Worm (Caenorhabditis elegans): ENCODE results near the gene C14E2.3.
A peak's percentile ranks its signal among the peaks of the same experiment; 100 is the strongest.

Gene C14E2.3

DNA sequence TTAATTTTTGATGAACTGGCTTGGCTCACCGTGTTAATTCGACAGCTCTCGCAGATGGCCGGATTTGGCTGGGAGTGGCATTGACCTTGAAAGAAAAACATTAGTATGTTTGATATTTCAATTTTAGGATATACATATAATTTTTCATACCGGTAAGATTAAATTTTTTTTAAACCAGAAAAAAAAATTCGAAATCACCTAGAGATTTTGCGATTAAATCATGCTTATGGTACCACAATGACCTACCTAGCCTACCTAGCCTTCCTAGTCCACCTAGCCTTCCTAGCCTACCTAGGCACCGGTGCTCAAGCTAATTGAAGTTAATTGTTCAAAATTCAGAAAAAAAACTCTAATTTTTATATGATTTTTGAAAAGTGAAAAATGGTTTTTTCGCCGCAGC lies at the start of gene C14E2.3:
TSS of gene C14E2.3 (minus strand) at position 101 of the 400 bp plus-strand sequence.
- TF ChIP-seq ceh-16 (tag; optimal IDR thresholded peaks at IDR 0.05) (no peak), aly-2 (tag; optimal IDR thresholded peaks at IDR 0.05) (no peak), skn-1 (tag; optimal IDR thresholded peaks at IDR 0.05) (no peak), lsy-2 (tag; optimal IDR thresholded peaks at IDR 0.05) (no peak), C34F6.9 (tag; optimal IDR thresholded peaks at IDR 0.05) (no peak), elt-3 (tag; optimal IDR thresholded peaks at IDR 0.05) (no peak), lin-39 (tag; optimal IDR thresholded peaks at IDR 0.05) (no peak), nhr-12 (tag; optimal IDR thresholded peaks at IDR 0.05) (no peak), F13H6.1 (tag; optimal IDR thresholded peaks at IDR 0.05) (no peak), ztf-11 (tag; optimal IDR thresholded peaks at IDR 0.05) (no peak), nhr-10 (tag; optimal IDR thresholded peaks at IDR 0.05) (no peak), gmeb-1 (tag; optimal IDR thresholded peaks at IDR 0.05) (no peak), sem-4 (tag; optimal IDR thresholded peaks at IDR 0.05) (no peak), egl-27 (tag; optimal IDR thresholded peaks at IDR 0.05) (no peak), Y55F3AM.14 (GFP tag; optimal IDR thresholded peaks at IDR 0.05) (no peak), peb-1 (tag; optimal IDR thresholded peaks at IDR 0.05) (no peak), nhr-237 (tag; optimal IDR thresholded peaks at IDR 0.05) (no peak), fos-1 (tag; optimal IDR thresholded peaks at IDR 0.05) (no peak), sma-9 (GFP tag; optimal IDR thresholded peaks at IDR 0.05) (no peak), sma-9 (tag; optimal IDR thresholded peaks at IDR 0.05) (no peak)

DNA sequence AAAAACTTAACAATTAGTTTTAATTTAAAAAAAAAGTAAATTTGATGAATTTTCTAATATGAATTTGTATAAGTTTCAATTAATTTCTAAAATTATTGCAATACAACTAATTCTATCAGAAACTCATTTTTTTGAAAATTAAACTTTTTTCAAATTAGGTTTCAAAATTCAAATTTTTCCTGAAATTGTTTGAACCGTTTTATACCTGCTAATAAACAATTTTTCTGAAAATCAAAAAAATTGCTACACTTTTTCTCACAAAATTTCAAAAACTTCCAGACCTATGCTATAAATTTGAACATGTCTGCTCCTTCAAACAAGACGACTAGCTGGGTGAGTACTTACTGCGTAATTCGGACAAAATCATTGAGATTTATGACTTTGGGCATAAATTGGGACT lies 49.1 kb upstream of the C14E2.3 start, which contains the start of gene T26C11.8:
TSS of gene T26C11.8 (plus strand) at position 301 of the 400 bp plus-strand sequence.
- no peak for TF ChIP-seq sma-9 (GFP tag; optimal IDR thresholded peaks at IDR 0.05)
- no peak for TF ChIP-seq sma-9 (tag; optimal IDR thresholded peaks at IDR 0.05)
- no peak for TF ChIP-seq ztf-11 (tag; optimal IDR thresholded peaks at IDR 0.05)
- no peak for TF ChIP-seq snpc-4 (tag; optimal IDR thresholded peaks at IDR 0.05)
- no peak for TF ChIP-seq nhr-23 (tag; optimal IDR thresholded peaks at IDR 0.05)
- TF ChIP-seq crh-2 (tag; optimal IDR thresholded peaks at IDR 0.05): no peak
- no peak for TF ChIP-seq elt-3 (tag; optimal IDR thresholded peaks at IDR 0.05)

DNA sequence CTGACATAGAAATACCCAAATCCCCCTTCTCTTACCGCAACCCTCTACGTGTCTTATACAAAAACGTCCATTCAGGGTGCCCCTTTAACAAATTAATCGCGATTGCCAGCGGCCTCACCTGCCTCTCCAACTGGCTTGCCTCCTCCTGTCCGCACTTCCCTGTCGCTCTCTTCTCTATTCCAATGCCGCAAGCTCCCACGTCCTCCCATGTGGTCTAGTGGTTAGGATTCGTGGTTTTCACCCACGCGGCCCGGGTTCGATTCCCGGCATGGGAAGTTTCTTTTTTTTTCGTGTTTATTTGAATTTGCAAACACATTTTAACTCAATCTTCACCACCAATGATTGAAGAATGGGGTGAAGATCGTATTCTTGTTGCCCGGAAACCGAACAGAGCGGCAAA lies 47.3 kb upstream of the C14E2.3 start:
- TF ChIP-seq unc-55 (GFP tag; optimal IDR thresholded peaks at IDR 0.05) (peak; percentile 54), elt-3 (tag; optimal IDR thresholded peaks at IDR 0.05) (no peak), sem-4 (tag; optimal IDR thresholded peaks at IDR 0.05) (no peak), mab-5 (tag; optimal IDR thresholded peaks at IDR 0.05) (no peak), unc-62 (GFP tag; optimal IDR thresholded peaks at IDR 0.05) (no peak), Y55F3AM.14 (GFP tag; optimal IDR thresholded peaks at IDR 0.05) (no peak), peb-1 (tag; optimal IDR thresholded peaks at IDR 0.05) (no peak), nhr-25 (tag; optimal IDR thresholded peaks at IDR 0.05) (peak; percentile 10), dmd-4 (tag; optimal IDR thresholded peaks at IDR 0.05) (no peak), mbf-1 (tag; optimal IDR thresholded peaks at IDR 0.05) (no peak), nhr-11 (tag; optimal IDR thresholded peaks at IDR 0.05) (no peak), snpc-4 (tag; optimal IDR thresholded peaks at IDR 0.05) (no peak), nhr-10 (tag; optimal IDR thresholded peaks at IDR 0.05) (no peak), mdl-1 (tag; optimal IDR thresholded peaks at IDR 0.05) (peak in 1 of 2 experiments; percentile 17), gmeb-1 (tag; optimal IDR thresholded peaks at IDR 0.05) (peak; percentile 50), ZK546.5 (tag; optimal IDR thresholded peaks at IDR 0.05) (no peak), lin-39 (tag; optimal IDR thresholded peaks at IDR 0.05) (no peak), F13H6.1 (tag; optimal IDR thresholded peaks at IDR 0.05) (peak; percentile 31), alr-1 (tag; optimal IDR thresholded peaks at IDR 0.05) (no peak), elt-1 (tag; optimal IDR thresholded peaks at IDR 0.05) (no peak), skn-1 (tag; optimal IDR thresholded peaks at IDR 0.05) (no peak), ceh-82 (tag; optimal IDR thresholded peaks at IDR 0.05) (no peak), lsy-2 (tag; optimal IDR thresholded peaks at IDR 0.05) (peak in 1 of 2 experiments; percentile 62), R02D3.7 (tag; optimal IDR thresholded peaks at IDR 0.05) (no peak), aly-2 (tag; optimal IDR thresholded peaks at IDR 0.05) (no peak), lin-11 (tag; optimal IDR thresholded peaks at IDR 0.05) (peak; percentile 56), ceh-16 (tag; optimal IDR thresholded peaks at IDR 0.05) (peak; percentile 7), ama-1 (optimal IDR thresholded peaks at IDR 0.05) (no peak), zag-1 (tag; optimal IDR thresholded peaks at IDR 0.05) (no peak), nhr-129 (tag; optimal IDR thresholded peaks at IDR 0.05) (peak; percentile 72), egl-27 (tag; optimal IDR thresholded peaks at IDR 0.05) (no peak), sma-3 (GFP tag; optimal IDR thresholded peaks at IDR 0.05) (peak; percentile 65), C34F6.9 (tag; optimal IDR thresholded peaks at IDR 0.05) (peak; percentile 14), nhr-21 (tag; optimal IDR thresholded peaks at IDR 0.05) (peak; percentile 35), ztf-1 (GFP tag; conservative IDR thresholded peaks at IDR 0.05) (no peak), lin-13 (GFP tag; optimal IDR thresholded peaks at IDR 0.05) (peak; percentile 37), unc-39 (tag; optimal IDR thresholded peaks at IDR 0.05) (no peak), nhr-23 (tag; optimal IDR thresholded peaks at IDR 0.05) (no peak)

All from whole organism, L2 larva.